Worm (Caenorhabditis elegans) whole organism, L1 larva: ENCODE data around the gene T03G6.3.
A peak's percentile ranks its signal among the peaks of the same experiment; 100 is the strongest.

Source experiments
- F16B12.6 ChIP-seq: fragments of 150-350 bp; optimal IDR thresholded peaks from 2 replicates; lab custom pipeline; 2014; ENCODE audit warnings: missing biosample characterization, missing genetic modification characterization
- aly-2 ChIP-seq: fragments of 150-350 bp; optimal IDR thresholded peaks from 2 replicates; lab custom pipeline; 2014; ENCODE audit warnings: missing biosample characterization, missing genetic modification characterization
- blmp-1 ChIP-seq: fragments of 150-350 bp; optimal IDR thresholded peaks from 2 replicates; lab custom pipeline; 2014; ENCODE audit warnings: missing biosample characterization, missing genetic modification characterization
- ceh-63 ChIP-seq: fragments of 200-800 bp; sonication (Bioruptor generic); optimal IDR thresholded peaks from 2 replicates; lab custom pipeline; 2018; ENCODE audit warnings: mild to moderate bottlenecking, missing genetic modification characterization, missing compliant biosample characterization
- ceh-90 ChIP-seq: sonication (generic microtip); optimal IDR thresholded peaks from 2 replicates; lab custom pipeline; 2016; ENCODE audit warnings: missing genetic modification characterization, missing compliant biosample characterization
- efl-1 ChIP-seq, 4 experiments: fragments of 150-350 bp; optimal IDR thresholded peaks in 3 of 4; peaks in 1 of 4; 1 replicate in 1 of 4; 2 replicates in 3 of 4; lab custom pipeline; 2014; ENCODE audit warnings: missing biosample characterization in 2 of 4, missing genetic modification characterization in 2 of 4, missing genetic modification reagents in 2 of 4
- efl-3 ChIP-seq: fragments of 200-800 bp; sonication (Bioruptor generic); optimal IDR thresholded peaks from 2 replicates; lab custom pipeline; 2018; ENCODE audit warnings: mild to moderate bottlenecking, missing genetic modification characterization, missing compliant biosample characterization
- fkh-4 ChIP-seq: sonication (generic microtip); optimal IDR thresholded peaks from 2 replicates; lab custom pipeline; 2016; ENCODE audit warnings: missing compliant biosample characterization, missing genetic modification characterization, borderline replicate concordance
- fos-1 ChIP-seq: fragments of 150-350 bp; optimal IDR thresholded peaks from 2 replicates; lab custom pipeline; 2014; ENCODE audit warnings: missing biosample characterization, missing genetic modification characterization
- grh-1 ChIP-seq: fragments of 200-800 bp; sonication (Bioruptor generic); IDR thresholded peaks from 2 replicates; pipeline ENCODE4 v1.3.6; 2022; ENCODE audit warnings: missing genetic modification reagents, missing genetic modification characterization, missing compliant biosample characterization
- hlh-17 ChIP-seq: fragments of 200-800 bp; sonication (Bioruptor generic); optimal IDR thresholded peaks from 2 replicates; lab custom pipeline; 2018; ENCODE audit warnings: missing genetic modification characterization, mild to moderate bottlenecking, missing compliant biosample characterization, moderate library complexity, borderline replicate concordance
- lin-14 ChIP-seq: fragments of 200-800 bp; sonication (Bioruptor generic); optimal IDR thresholded peaks from 2 replicates; lab custom pipeline; 2018; ENCODE audit warnings: mild to moderate bottlenecking, missing genetic modification characterization, moderate library complexity, missing compliant biosample characterization
- lir-3 ChIP-seq: sonication (generic microtip); optimal IDR thresholded peaks from 2 replicates; lab custom pipeline; 2016; ENCODE audit warnings: mild to moderate bottlenecking, missing genetic modification characterization, moderate library complexity, missing compliant biosample characterization; ENCODE audit not compliant: poor library complexity
- lsy-2 ChIP-seq, 2 experiments: fragments of 150-350 bp; optimal IDR thresholded peaks; 2 replicates each; lab custom pipeline; 2014; ENCODE audit warnings: missing biosample characterization in 2 of 2, missing genetic modification characterization in 2 of 2
- mab-9 ChIP-seq: fragments of 200-800 bp; sonication (Bioruptor generic); IDR thresholded peaks from 2 replicates; pipeline ENCODE4 v1.3.6; 2022; ENCODE audit warnings: missing genetic modification reagents, missing genetic modification characterization, missing compliant biosample characterization
- nhr-19 ChIP-seq: fragments of 200-800 bp; sonication (Bioruptor generic); conservative IDR thresholded peaks from 2 replicates; pipeline ENCODE4 v1.3.6; 2022; ENCODE audit warnings: missing genetic modification characterization, missing compliant biosample characterization
- nhr-20 ChIP-seq: sonication (generic microtip); optimal IDR thresholded peaks from 2 replicates; lab custom pipeline; 2016; ENCODE audit warnings: mild to moderate bottlenecking, missing genetic modification characterization, missing compliant biosample characterization
- nhr-47 ChIP-seq: sonication (generic microtip); optimal IDR thresholded peaks from 2 replicates; lab custom pipeline; 2016; ENCODE audit warnings: mild to moderate bottlenecking, missing genetic modification characterization, moderate library complexity, missing compliant biosample characterization
- nhr-71 ChIP-seq: sonication (generic microtip); optimal IDR thresholded peaks from 2 replicates; lab custom pipeline; 2016; ENCODE audit warnings: mild to moderate bottlenecking, missing genetic modification characterization, moderate library complexity, missing compliant biosample characterization
- nhr-76 ChIP-seq: sonication (generic microtip); optimal IDR thresholded peaks from 2 replicates; lab custom pipeline; 2017; ENCODE audit warnings: missing biosample characterization, missing genetic modification characterization
- nhr-84 ChIP-seq: sonication (generic microtip); optimal IDR thresholded peaks from 2 replicates; lab custom pipeline; 2017; ENCODE audit warnings: missing biosample characterization, missing genetic modification characterization
- nhr-85 ChIP-seq: sonication (generic microtip); peaks from one replicate; lab custom pipeline; 2016; ENCODE audit warnings: missing genetic modification characterization, inconsistent platforms, missing compliant biosample characterization
- nhr-90 ChIP-seq: sonication (generic microtip); optimal IDR thresholded peaks from 2 replicates; lab custom pipeline; 2016; ENCODE audit warnings: mild to moderate bottlenecking, missing genetic modification characterization, missing compliant biosample characterization; ENCODE audit not compliant: poor library complexity
- pag-3 ChIP-seq: sonication (generic microtip); optimal IDR thresholded peaks from 2 replicates; lab custom pipeline; 2017; ENCODE audit warnings: missing genetic modification characterization, mild to moderate bottlenecking, missing compliant biosample characterization, antibody characterized with exemption, borderline replicate concordance; ENCODE audit not compliant: insufficient read depth
- pqm-1 ChIP-seq: sonication (generic microtip); optimal IDR thresholded peaks from 3 replicates; lab custom pipeline; 2017; ENCODE audit warnings: missing biosample characterization, missing genetic modification characterization
- skn-1 ChIP-seq: fragments of 150-350 bp; optimal IDR thresholded peaks from 2 replicates; lab custom pipeline; 2014; ENCODE audit warnings: missing biosample characterization, missing genetic modification characterization
- snpc-4 ChIP-seq: fragments of 150-350 bp; optimal IDR thresholded peaks from 2 replicates; lab custom pipeline; 2014; ENCODE audit warnings: missing biosample characterization, missing genetic modification characterization
- snu-23 ChIP-seq: sonication (generic microtip); optimal IDR thresholded peaks from 2 replicates; lab custom pipeline; 2016; ENCODE audit warnings: missing genetic modification characterization, missing compliant biosample characterization
- sox-4 ChIP-seq: sonication (generic microtip); optimal IDR thresholded peaks from 2 replicates; lab custom pipeline; 2016; ENCODE audit warnings: missing genetic modification characterization, missing compliant biosample characterization
- tbx-2 ChIP-seq: sonication (generic microtip); optimal IDR thresholded peaks from 2 replicates; lab custom pipeline; 2016; ENCODE audit warnings: missing genetic modification characterization, missing compliant biosample characterization
- unc-30 ChIP-seq: sonication (generic microtip); optimal IDR thresholded peaks from 2 replicates; lab custom pipeline; 2017; ENCODE audit warnings: missing biosample characterization, missing genetic modification characterization
- xbp-1 ChIP-seq: sonication (generic microtip); optimal IDR thresholded peaks from 2 replicates; lab custom pipeline; 2016; ENCODE audit warnings: missing genetic modification characterization, missing compliant biosample characterization
- zip-4 ChIP-seq: fragments of 200-800 bp; sonication (Bioruptor generic); optimal IDR thresholded peaks from 2 replicates; lab custom pipeline; 2018; ENCODE audit warnings: mild to moderate bottlenecking, missing genetic modification characterization, moderate library complexity, missing compliant biosample characterization
- ztf-11 ChIP-seq, 2 experiments: sonication (generic microtip); optimal IDR thresholded peaks; 2 replicates each; lab custom pipeline; 2016 to 2017; ENCODE audit warnings: missing genetic modification characterization in 2 of 2, missing biosample characterization in 1 of 2, missing compliant biosample characterization in 1 of 2

The T03G6.3 gene

DNA sequence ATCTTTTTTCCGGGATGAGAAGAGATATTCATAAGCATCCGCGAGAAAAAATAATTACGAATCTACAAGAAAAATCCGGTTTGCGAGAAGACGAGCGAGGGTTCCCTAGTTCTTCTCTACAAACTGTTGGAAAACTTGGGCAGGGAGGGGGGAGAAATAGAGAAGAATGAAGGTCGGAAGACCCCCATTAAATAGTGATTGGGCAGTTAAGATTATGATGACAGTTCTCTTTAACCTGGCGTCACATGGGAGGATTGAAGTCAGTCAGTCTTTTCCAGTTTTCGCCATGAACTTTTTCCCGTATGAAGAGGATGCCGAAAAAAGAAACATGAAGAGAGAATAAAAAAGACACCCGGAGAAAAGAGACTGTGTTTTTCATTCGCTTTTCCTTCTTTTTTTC, 24.7 kb downstream of the T03G6.3 start (continued):
- TF ChIP-seq ceh-63 (GFP tag; lab: Kevin White, UChicago) (no peak), efl-1 (optimal IDR thresholded peaks at IDR 0.05; lab: Kevin White, UChicago) (no peak), efl-1 (GFP tag; optimal IDR thresholded peaks at IDR 0.05 in 1 of 2; lab: Kevin White, UChicago) (no peak), blmp-1 (tag; lab: Kevin White, UChicago) (peak; percentile 85), nhr-90 (peak; percentile 36), aly-2 (tag; lab: Kevin White, UChicago) (no peak)

DNA sequence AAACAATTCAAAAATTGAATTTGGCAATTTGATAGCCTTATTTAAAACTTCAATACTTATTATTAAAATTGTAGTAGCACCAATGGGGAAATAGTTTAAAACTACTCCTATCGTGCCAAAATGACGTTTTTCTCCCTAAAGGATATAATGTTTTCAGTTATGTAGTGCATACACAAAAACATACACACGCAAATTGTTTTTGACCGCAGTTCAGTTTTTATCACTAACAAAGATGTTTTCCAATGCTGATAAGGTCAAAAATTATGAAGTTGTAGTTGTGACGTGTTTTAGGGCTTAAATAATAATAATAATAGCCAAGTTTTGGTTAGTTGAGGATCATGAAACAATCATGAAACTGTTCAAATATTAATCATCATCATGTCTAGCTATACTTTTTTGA, 25.5 kb downstream of the T03G6.3 start:
- TF ChIP-seq nhr-76 (no peak), nhr-47 (tag; lab: Kevin White, UChicago) (no peak), nhr-85 (no peak)

DNA sequence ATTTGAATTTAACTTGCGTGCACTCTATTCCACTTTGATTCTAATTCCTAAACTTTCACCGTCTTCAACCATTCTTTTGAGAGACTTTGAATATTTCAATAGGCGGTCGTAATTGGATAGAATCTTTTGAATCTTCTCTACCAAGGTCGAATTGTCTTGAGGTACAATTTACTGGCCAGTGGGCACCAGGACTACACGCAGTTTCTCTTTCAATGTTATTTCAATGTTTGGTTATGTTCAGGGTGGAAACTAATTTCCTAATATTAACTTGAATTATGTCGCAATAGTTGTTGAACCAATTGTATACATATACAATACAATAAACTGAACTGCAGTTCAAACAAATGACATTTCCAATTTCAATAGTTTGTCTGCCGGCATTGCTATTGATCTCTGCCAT, 27.5 kb downstream of the T03G6.3 start:
- TF ChIP-seq nhr-71 (tag; lab: Kevin White, UChicago) (peak; percentile 33), nhr-20 (tag; lab: Kevin White, UChicago) (peak; percentile 38), mab-9 (GFP tag; lab: Robert Waterston, UW) (no peak), nhr-90 (peak; percentile 12), lsy-2 (tag; optimal IDR thresholded peaks at IDR 0.05; lab: Kevin White, UChicago) (peak in 1 of 2 experiments; percentile 22), fos-1 (tag; lab: Kevin White, UChicago) (no peak), ztf-11 (tag; optimal IDR thresholded peaks at IDR 0.05; lab: Kevin White, UChicago) (no peak), skn-1 (peak; percentile 9), blmp-1 (tag; lab: Kevin White, UChicago) (peak; percentile 87), F16B12.6 (tag; lab: Kevin White, UChicago) (no peak), xbp-1 (no peak), nhr-84 (tag; lab: Kevin White, UChicago) (no peak), snpc-4 (tag; lab: Kevin White, UChicago) (no peak), efl-1 (optimal IDR thresholded peaks at IDR 0.05; lab: Kevin White, UChicago) (no peak), efl-1 (GFP tag; optimal IDR thresholded peaks at IDR 0.05 in 1 of 2; lab: Kevin White, UChicago) (no peak), pqm-1 (tag; lab: Kevin White, UChicago) (no peak), lin-14 (GFP tag; lab: Kevin White, UChicago) (peak; percentile 61), nhr-85 (peak; percentile 90), nhr-47 (tag; lab: Kevin White, UChicago) (peak; percentile 7), snu-23 (GFP tag; lab: Kevin White, UChicago) (peak; percentile 41), efl-3 (GFP tag; lab: Kevin White, UChicago) (no peak)

DNA sequence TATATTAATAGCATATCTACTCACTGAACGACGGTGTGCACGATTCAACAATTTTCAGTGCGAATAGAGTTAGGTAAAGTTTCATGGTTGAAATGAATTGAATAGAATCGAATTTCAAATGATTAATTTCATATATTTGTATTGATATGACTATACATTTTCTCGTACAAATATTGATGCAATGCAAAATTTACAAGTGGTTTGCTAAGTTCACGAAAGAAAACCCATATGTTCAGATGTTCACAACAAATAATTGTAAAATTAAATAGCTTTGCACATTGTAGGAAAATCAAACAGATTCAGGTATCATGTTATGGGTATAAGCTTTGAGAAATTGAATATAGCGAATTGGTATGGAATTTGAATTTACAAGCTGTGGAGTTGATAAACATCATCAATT, 29.9 kb downstream of the T03G6.3 start, which contains the start of gene H01M10.2:
H01M10.2 (minus strand) TSS at position 101 of the 400 bp plus-strand sequence.
- TF ChIP-seq snu-23 (GFP tag; lab: Kevin White, UChicago), result no peak
- TF ChIP-seq nhr-85, result no peak
- no peak for TF ChIP-seq tbx-2 (tag; lab: Kevin White, UChicago)
- no peak for TF ChIP-seq fkh-4
- no peak for TF ChIP-seq zip-4 (GFP tag; lab: Kevin White, UChicago)
- TF ChIP-seq lir-3 (tag; lab: Kevin White, UChicago), result no peak
- no peak for TF ChIP-seq mab-9 (GFP tag; lab: Robert Waterston, UW)
- no peak for TF ChIP-seq nhr-84 (tag; lab: Kevin White, UChicago)
- TF ChIP-seq nhr-19 (GFP tag; lab: Robert Waterston, UW), result no peak
- no peak for TF ChIP-seq pag-3 (tag; lab: Kevin White, UChicago)
- TF ChIP-seq ceh-90, result no peak
- TF ChIP-seq sox-4 (tag; lab: Kevin White, UChicago), result no peak

DNA sequence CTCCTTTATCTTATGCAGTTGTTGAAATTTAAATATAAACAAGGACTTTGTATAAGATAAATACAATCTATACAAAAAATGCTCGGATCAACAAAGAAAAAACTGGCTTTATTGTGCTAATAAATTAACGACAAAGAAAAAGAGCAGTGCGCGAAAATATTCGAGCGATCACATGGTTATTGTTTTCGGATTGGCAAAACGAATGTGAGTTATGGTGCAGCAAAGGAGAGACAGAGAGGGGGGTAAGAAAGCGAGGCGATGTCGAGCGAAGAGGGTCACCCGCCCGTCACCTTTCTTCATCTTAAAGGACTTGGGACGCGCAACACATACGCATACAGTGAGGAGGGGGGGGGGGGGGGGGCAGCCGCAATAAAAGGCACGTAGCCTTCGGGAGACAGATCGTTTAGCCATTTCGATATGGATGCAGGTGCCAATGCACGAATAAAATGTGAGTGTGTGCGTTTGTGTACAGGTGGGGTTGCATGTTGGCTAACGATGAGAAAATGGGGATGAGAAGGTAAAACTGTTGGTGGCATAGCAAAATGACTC, 32.3 kb downstream of the T03G6.3 start:
- TF ChIP-seq nhr-47 (tag; lab: Kevin White, UChicago), result peak; percentile 18
- TF ChIP-seq ztf-11 (tag; optimal IDR thresholded peaks at IDR 0.05; lab: Kevin White, UChicago), result no peak
- TF ChIP-seq hlh-17 (GFP tag; lab: Kevin White, UChicago), result no peak
- no peak for TF ChIP-seq efl-1 (optimal IDR thresholded peaks at IDR 0.05; lab: Kevin White, UChicago)
- peak in 1 of 2 experiments; percentile 8 for TF ChIP-seq efl-1 (GFP tag; optimal IDR thresholded peaks at IDR 0.05 in 1 of 2; lab: Kevin White, UChicago)
- peak; percentile 13 for TF ChIP-seq nhr-71 (tag; lab: Kevin White, UChicago)
- peak; percentile 0 for TF ChIP-seq nhr-20 (tag; lab: Kevin White, UChicago)
- peak; percentile 59 for TF ChIP-seq lin-14 (GFP tag; lab: Kevin White, UChicago)
- peak; percentile 86 for TF ChIP-seq nhr-85
- peak; percentile 22 for TF ChIP-seq skn-1
- peak; percentile 31 for TF ChIP-seq nhr-90
- TF ChIP-seq unc-30 (tag; lab: Kevin White, UChicago), result no peak
- no peak for TF ChIP-seq sox-4 (tag; lab: Kevin White, UChicago)
- TF ChIP-seq snu-23 (GFP tag; lab: Kevin White, UChicago), result peak; percentile 3
- 0 out of 2 replicates have a peak, but pooled peaks have one; percentile 32 for TF ChIP-seq grh-1 (GFP tag; lab: Robert Waterston, UW)
- peak; percentile 11; the same call in 1 of the 2 replicates for TF ChIP-seq nhr-19 (GFP tag; lab: Robert Waterston, UW)
